Worm (Caenorhabditis elegans): ENCODE measurements around the gene C03C10.5.
A peak's percentile ranks its signal among the peaks of the same experiment; 100 is the strongest.

Gene C03C10.5

DNA sequence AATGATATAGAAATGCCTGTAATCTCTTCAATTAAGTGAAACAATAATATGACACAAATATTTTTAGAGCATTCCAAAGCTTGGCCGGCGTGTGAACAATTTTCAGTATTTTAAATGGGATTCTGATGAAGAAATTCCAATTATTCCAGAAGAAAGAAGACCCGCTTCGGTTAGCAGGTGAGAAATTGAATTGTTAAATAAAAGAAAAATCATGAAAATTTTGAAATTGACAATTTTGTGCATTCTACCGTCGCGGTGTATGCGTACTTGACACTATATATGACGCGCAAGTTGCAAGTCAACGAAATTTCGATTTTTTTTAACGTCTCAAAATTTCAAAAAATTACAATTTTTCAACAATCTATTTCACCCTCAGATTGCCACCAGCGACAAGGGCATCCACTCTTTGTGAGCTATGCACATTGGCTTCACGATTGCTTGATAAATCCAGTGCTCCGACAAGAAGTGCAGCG, 4.5 kb upstream of the C03C10.5 start (continued):
- no peak for TF ChIP-seq aly-2 (tag; optimal IDR thresholded peaks at IDR 0.05)
- no peak for TF ChIP-seq cey-2 (tag; optimal IDR thresholded peaks at IDR 0.05; ENCODE audit: borderline replicate concordance, insufficient read depth)
- no peak for TF ChIP-seq Y75B8A.6 (GFP tag; IDR thresholded peaks at IDR 0.05)
- TF ChIP-seq nhr-42 (GFP tag; IDR thresholded peaks at IDR 0.05) = 0 out of 2 replicates have a peak, but pooled peaks have one; percentile 19
- TF ChIP-seq dmd-8 (GFP tag; IDR thresholded peaks at IDR 0.05) = no peak
- no peak for TF ChIP-seq pha-4 (GFP tag; IDR thresholded peaks at IDR 0.05)
- TF ChIP-seq pha-4 (tag; optimal IDR thresholded peaks at IDR 0.05) = no peak
- TF ChIP-seq unc-130 (GFP tag; optimal IDR thresholded peaks at IDR 0.05) = no peak
- no peak for TF ChIP-seq ZK337.2 (GFP tag; IDR thresholded peaks at IDR 0.05)
- no peak for TF ChIP-seq nhr-11 (tag; optimal IDR thresholded peaks at IDR 0.05)
- TF ChIP-seq lir-3 (tag; optimal IDR thresholded peaks at IDR 0.05) = no peak
- TF ChIP-seq F49E8.2 (tag; optimal IDR thresholded peaks at IDR 0.05; ENCODE audit: borderline replicate concordance) = peak; percentile 24
- peak; percentile 34; the same call in 1 of the 2 replicates for TF ChIP-seq snpc-1.2 (GFP tag; IDR thresholded peaks at IDR 0.05)
- TF ChIP-seq dmd-6 (GFP tag; IDR thresholded peaks at IDR 0.05) = no peak
- TF ChIP-seq snpc-4 (tag; optimal IDR thresholded peaks at IDR 0.05) = no peak
- no peak for TF ChIP-seq mdl-1 (tag; optimal IDR thresholded peaks at IDR 0.05)
- TF ChIP-seq zag-1 (tag; optimal IDR thresholded peaks at IDR 0.05) = no peak
- TF ChIP-seq D1046.2 (GFP tag; IDR thresholded peaks at IDR 0.05) = no peak
- TF ChIP-seq ceh-82 (tag; optimal IDR thresholded peaks at IDR 0.05) = no peak
- no peak for TF ChIP-seq attf-4 (tag; optimal IDR thresholded peaks at IDR 0.05)
- TF ChIP-seq T20F7.1 (GFP tag; optimal IDR thresholded peaks at IDR 0.05) = no peak
- peak; percentile 2 for TF ChIP-seq mes-2 (tag; optimal IDR thresholded peaks at IDR 0.05; ENCODE audit: poor library complexity, severe bottlenecking)
- TF ChIP-seq egl-43 (GFP tag; IDR thresholded peaks at IDR 0.05) = 0 out of 2 replicates have a peak, but pooled peaks have one; percentile 34
- TF ChIP-seq fos-1 (tag; optimal IDR thresholded peaks at IDR 0.05) = no peak
- no peak for TF ChIP-seq lin-15B (tag; optimal IDR thresholded peaks at IDR 0.05)
- TF ChIP-seq zip-11 (GFP tag; IDR thresholded peaks at IDR 0.05) = no peak
- peak; percentile 16; the same call in 1 of the 2 replicates for TF ChIP-seq php-3 (GFP tag; IDR thresholded peaks at IDR 0.05)
- no peak for TF ChIP-seq nhr-102 (tag; optimal IDR thresholded peaks at IDR 0.05)
- no peak for TF ChIP-seq nhr-48 (tag; optimal IDR thresholded peaks at IDR 0.05)
- no peak for TF ChIP-seq tag-97 (GFP tag; IDR thresholded peaks at IDR 0.05)
- peak; percentile 75 for TF ChIP-seq duxl-1 (tag; optimal IDR thresholded peaks at IDR 0.05; ENCODE audit: poor library complexity)
- no peak for TF ChIP-seq jun-1 (tag; optimal IDR thresholded peaks at IDR 0.05)

DNA sequence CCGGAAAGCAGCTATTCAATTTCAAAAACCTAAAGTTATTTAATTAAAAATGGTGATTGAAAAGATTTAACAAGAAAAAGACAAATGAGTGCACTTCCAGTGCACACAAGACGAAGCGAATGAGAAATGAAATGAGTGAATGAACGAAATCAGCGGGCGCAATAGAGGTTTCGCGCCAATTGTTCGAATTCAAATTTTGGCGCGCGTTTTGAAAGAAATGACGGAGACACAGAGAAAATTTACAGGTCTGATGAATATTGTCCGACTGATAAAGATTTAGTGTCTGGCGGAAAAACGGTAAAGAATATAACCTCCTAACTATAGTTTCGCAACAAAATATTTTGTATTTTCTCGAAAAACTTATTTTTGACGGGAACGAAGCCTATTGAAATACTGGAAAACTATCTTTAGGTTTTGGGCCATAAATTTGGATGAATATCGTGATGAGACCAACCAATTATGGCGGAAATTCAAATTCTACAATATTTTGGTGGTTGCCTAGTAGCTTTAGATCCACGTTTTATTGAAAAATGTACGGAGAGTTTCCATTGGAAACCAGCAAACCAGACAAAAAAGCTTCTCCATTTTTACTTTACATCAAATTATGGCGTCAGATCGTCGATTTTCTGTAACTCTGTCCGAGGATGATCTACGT, 3.6 kb upstream of the C03C10.5 start, which contains the start of gene C03C10.7:
Gene C03C10.7, plus strand, starts transcription at position 605 of the 655 bp plus-strand sequence.
- TF ChIP-seq T26A8.4 (GFP tag; IDR thresholded peaks at IDR 0.05) (no peak), dpl-1 (GFP tag; optimal IDR thresholded peaks at IDR 0.05) (peak; percentile 41), ceh-28 (tag; optimal IDR thresholded peaks at IDR 0.05) (no peak), vab-7 (GFP tag; IDR thresholded peaks at IDR 0.05) (no peak), unc-62 (GFP tag; optimal IDR thresholded peaks at IDR 0.05 in 1 of 2) (no peak), unc-62 (tag; optimal IDR thresholded peaks at IDR 0.05) (no peak)

DNA sequence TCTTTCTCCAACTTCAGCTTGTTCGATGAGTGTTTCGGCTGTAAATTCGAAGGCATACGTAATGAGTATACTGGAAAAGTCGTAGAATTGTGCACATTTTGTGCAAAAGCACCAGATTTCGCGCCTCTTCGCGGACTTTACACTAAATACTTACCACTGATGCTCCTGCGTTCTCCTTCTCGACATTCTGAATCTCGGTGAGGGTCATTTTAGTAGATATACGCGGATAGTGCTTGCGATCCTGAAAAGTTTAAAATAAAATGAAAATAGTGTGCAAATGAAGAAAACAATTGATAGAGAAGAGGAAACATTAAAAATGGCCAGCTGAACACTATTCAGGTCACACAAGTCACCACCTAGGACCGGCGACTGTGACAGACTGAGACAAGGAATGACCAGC, 2.8 kb upstream of the C03C10.5 start, which contains the start of gene rnr-2:
Gene rnr-2, minus strand, starts transcription at position 241 of the 400 bp plus-strand sequence.
- peak; percentile 37 for TF ChIP-seq aha-1 (tag)
- peak; percentile 8 for TF ChIP-seq dpl-1 (GFP tag; optimal IDR thresholded peaks at IDR 0.05)
- no peak for TF ChIP-seq ZK546.5 (tag; optimal IDR thresholded peaks at IDR 0.05)

Measured in whole organism, L4 larva.